Fruit fly (Drosophila melanogaster) whole organism, embryonic: Measurements from ENCODE around the gene Pax.

Experiments used
- C15 ChIP-seq: fragments of 200-800 bp; sonication (Bioruptor generic); IDR thresholded peaks from 3 replicates; pipeline ENCODE4 v1.3.6; 2022; ENCODE audit warnings: missing biosample characterization, missing genetic modification characterization
- CG10565 ChIP-seq: fragments of 200-800 bp; sonication (Bioruptor generic); optimal IDR thresholded peaks from 3 replicates; lab custom pipeline; 2016; ENCODE audit warnings: missing biosample characterization, mild to moderate bottlenecking, missing genetic modification characterization
- CG11085 ChIP-seq: fragments of 200-800 bp; sonication (Bioruptor generic); IDR thresholded peaks from 2 replicates; pipeline ENCODE4 v1.3.6; 2022; ENCODE audit warnings: missing biosample characterization, missing genetic modification characterization
- CG11398 ChIP-seq: fragments of 200-800 bp; sonication (Bioruptor generic); optimal IDR thresholded peaks from 2 replicates; lab custom pipeline; 2016; ENCODE audit warnings: missing biosample characterization, missing genetic modification characterization
- CG11504 ChIP-seq: fragments of 200-800 bp; sonication (Bioruptor generic); optimal IDR thresholded peaks from 3 replicates; lab custom pipeline; 2019; ENCODE audit warnings: missing biosample characterization, mild to moderate bottlenecking, missing genetic modification characterization, moderate library complexity
- CG11695 ChIP-seq: fragments of 200-800 bp; sonication (Bioruptor generic); IDR thresholded peaks from 3 replicates; pipeline ENCODE4 v1.3.6; 2022; ENCODE audit warnings: missing biosample characterization, missing genetic modification characterization
- CG12769 ChIP-seq: fragments of 200-800 bp; sonication (Bioruptor generic); optimal IDR thresholded peaks from 2 replicates; lab custom pipeline; 2019; ENCODE audit warnings: missing biosample characterization, mild to moderate bottlenecking, missing genetic modification characterization, moderate library complexity
- CG1529 ChIP-seq: fragments of 200-800 bp; sonication (Bioruptor generic); optimal IDR thresholded peaks from 3 replicates; lab custom pipeline; 2018; ENCODE audit warnings: missing biosample characterization, missing genetic modification characterization
- CG17568 ChIP-seq: fragments of 200-800 bp; sonication (Bioruptor generic); optimal IDR thresholded peaks from 2 replicates; lab custom pipeline; 2018; ENCODE audit warnings: missing biosample characterization, mild to moderate bottlenecking, missing genetic modification characterization, moderate library complexity
- CG17912 ChIP-seq: fragments of 200-800 bp; sonication (Bioruptor generic); optimal IDR thresholded peaks from 2 replicates; lab custom pipeline; 2018; ENCODE audit warnings: missing biosample characterization, mild to moderate bottlenecking, missing genetic modification characterization
- CG31224 ChIP-seq: fragments of 200-800 bp; sonication (Bioruptor generic); IDR thresholded peaks from 2 replicates; pipeline ENCODE4 v1.3.6; 2022; ENCODE audit warnings: missing biosample characterization, missing genetic modification characterization
- CG31365 ChIP-seq: fragments of 200-800 bp; sonication (Bioruptor generic); optimal IDR thresholded peaks from 2 replicates; lab custom pipeline; 2018; ENCODE audit warnings: missing biosample characterization, mild to moderate bottlenecking, missing genetic modification characterization
- CG33213 ChIP-seq: fragments of 200-800 bp; sonication (Bioruptor generic); optimal IDR thresholded peaks from 3 replicates; lab custom pipeline; 2016; ENCODE audit warnings: missing biosample characterization, missing genetic modification characterization
- CG34224 ChIP-seq: fragments of 200-800 bp; sonication (Bioruptor generic); IDR thresholded peaks from 3 replicates; pipeline ENCODE4 v1.3.6; 2022; ENCODE audit warnings: missing biosample characterization, missing genetic modification characterization; ENCODE audit not compliant: partially characterized antibody
- CG3995 ChIP-seq: fragments of 200-800 bp; sonication (Bioruptor generic); optimal IDR thresholded peaks from 3 replicates; lab custom pipeline; 2016; ENCODE audit warnings: missing biosample characterization, missing genetic modification characterization
- CG4424 ChIP-seq: fragments of 200-800 bp; sonication (Bioruptor generic); optimal IDR thresholded peaks from 3 replicates; lab custom pipeline; 2016; ENCODE audit warnings: missing biosample characterization, missing genetic modification characterization
- CG4820 ChIP-seq: fragments of 200-800 bp; sonication (Bioruptor generic); optimal IDR thresholded peaks from 3 replicates; lab custom pipeline; 2016; ENCODE audit warnings: missing biosample characterization, missing genetic modification characterization
- CG4854 ChIP-seq: fragments of 200-800 bp; sonication (Bioruptor generic); optimal IDR thresholded peaks from 2 replicates; lab custom pipeline; 2016; ENCODE audit warnings: missing biosample characterization, missing genetic modification characterization, inconsistent platforms
- CG6689 ChIP-seq: fragments of 200-800 bp; sonication (Bioruptor generic); IDR thresholded peaks from 2 replicates; pipeline ENCODE4 v1.3.6; 2022; ENCODE audit warnings: missing biosample characterization, missing genetic modification characterization
- CG7372 ChIP-seq: fragments of 200-800 bp; sonication (Bioruptor generic); IDR thresholded peaks from 2 replicates; pipeline ENCODE4 v1.3.6; 2022; ENCODE audit warnings: missing biosample characterization, missing genetic modification characterization
- CG7928 ChIP-seq: fragments of 200-800 bp; sonication (Bioruptor generic); optimal IDR thresholded peaks from 2 replicates; lab custom pipeline; 2017; ENCODE audit warnings: missing biosample characterization, mild to moderate bottlenecking, missing genetic modification characterization
- CG9215 ChIP-seq: fragments of 200-800 bp; sonication (Bioruptor generic); IDR thresholded peaks from 2 replicates; pipeline ENCODE4 v1.3.6; 2022; ENCODE audit warnings: missing biosample characterization, missing genetic modification characterization
- CG9727 ChIP-seq: fragments of 200-800 bp; sonication (Bioruptor generic); optimal IDR thresholded peaks from 3 replicates; lab custom pipeline; 2017; ENCODE audit warnings: missing biosample characterization, mild to moderate bottlenecking, missing genetic modification characterization
- CTCF ChIP-seq: fragments of 200-800 bp; sonication (Bioruptor generic); optimal IDR thresholded peaks from 2 replicates; lab custom pipeline; 2017; ENCODE audit warnings: missing biosample characterization, mild to moderate bottlenecking, missing genetic modification characterization, moderate library complexity
- D ChIP-seq, 2 experiments: fragments of 200-800 bp in 1 of 2; fragments of >200 bp in 1 of 2; sonication (Bioruptor generic) in 1 of 2; optimal IDR thresholded peaks; 2 replicates in 1 of 2; 3 replicates in 1 of 2; lab custom pipeline; 2017; ENCODE audit warnings: mild to moderate bottlenecking in 1 of 2, missing biosample characterization in 1 of 2, missing genetic modification characterization in 1 of 2, missing genetic modification reagents in 1 of 2
- Dbx ChIP-seq: fragments of 200-800 bp; sonication (Bioruptor generic); IDR thresholded peaks from 3 replicates; pipeline ENCODE4 v1.3.6; 2022; ENCODE audit warnings: missing biosample characterization, missing genetic modification characterization
- Dll ChIP-seq: fragments of 200-800 bp; sonication (Bioruptor generic); IDR thresholded peaks from 4 replicates; pipeline ENCODE4 v1.3.6; 2022; ENCODE audit warnings: missing biosample characterization, missing genetic modification characterization; ENCODE audit not compliant: partially characterized antibody
- HLH54F ChIP-seq: fragments of 200-800 bp; sonication (Bioruptor generic); optimal IDR thresholded peaks from 3 replicates; lab custom pipeline; 2016; ENCODE audit warnings: missing biosample characterization, missing genetic modification characterization
- HmgD ChIP-seq: fragments of 200-800 bp; sonication (Bioruptor generic); optimal IDR thresholded peaks from 3 replicates; lab custom pipeline; 2016; ENCODE audit warnings: missing biosample characterization, missing genetic modification characterization
- NC2β ChIP-seq: fragments of 200-800 bp; sonication (Bioruptor generic); optimal IDR thresholded peaks from 2 replicates; lab custom pipeline; 2016; ENCODE audit warnings: missing biosample characterization, missing genetic modification characterization
- Poxn ChIP-seq: fragments of 200-800 bp; sonication (Bioruptor generic); IDR thresholded peaks from 2 replicates; pipeline ENCODE4 v1.3.6; 2022; ENCODE audit warnings: missing biosample characterization, missing genetic modification characterization
- Xrp1 ChIP-seq: fragments of 200-800 bp; sonication (Bioruptor generic); IDR thresholded peaks from 2 replicates; pipeline ENCODE4 v1.3.6; 2022; ENCODE audit warnings: missing biosample characterization, missing genetic modification characterization
- YL-1 ChIP-seq: fragments of 200-800 bp; sonication (Bioruptor generic); optimal IDR thresholded peaks from 3 replicates; lab custom pipeline; 2017; ENCODE audit warnings: missing biosample characterization, mild to moderate bottlenecking, missing genetic modification characterization
- ac ChIP-seq: fragments of 200-800 bp; sonication (Bioruptor generic); optimal IDR thresholded peaks from 3 replicates; lab custom pipeline; 2017; ENCODE audit warnings: missing biosample characterization, mild to moderate bottlenecking, missing genetic modification characterization
- aop ChIP-seq: fragments of 200-800 bp; sonication (Bioruptor generic); IDR thresholded peaks from 2 replicates; pipeline ENCODE4 v1.3.6; 2022; ENCODE audit warnings: missing biosample characterization, missing genetic modification characterization
- bab2 ChIP-seq: fragments of 200-800 bp; sonication (Bioruptor generic); optimal IDR thresholded peaks from 2 replicates; lab custom pipeline; 2016; ENCODE audit warnings: missing biosample characterization, missing genetic modification characterization
- crc ChIP-seq: fragments of 200-800 bp; sonication (Bioruptor generic); optimal IDR thresholded peaks from 2 replicates; lab custom pipeline; 2016; ENCODE audit warnings: missing biosample characterization, missing genetic modification characterization
- dan ChIP-seq: fragments of 200-800 bp; sonication (Bioruptor generic); IDR thresholded peaks from 2 replicates; pipeline ENCODE4 v1.3.6; 2022; ENCODE audit warnings: missing biosample characterization, missing genetic modification characterization
- fd64A ChIP-seq: fragments of 200-800 bp; sonication (Bioruptor generic); optimal IDR thresholded peaks from 3 replicates; lab custom pipeline; 2018; ENCODE audit warnings: missing biosample characterization, mild to moderate bottlenecking, missing genetic modification characterization
- gcm2 ChIP-seq: fragments of 200-800 bp; sonication (Bioruptor generic); optimal IDR thresholded peaks from 2 replicates; lab custom pipeline; 2016; ENCODE audit warnings: missing biosample characterization, missing genetic modification characterization
- gfzf ChIP-seq: fragments of 200-800 bp; sonication (Bioruptor generic); optimal IDR thresholded peaks from 2 replicates; lab custom pipeline; 2016; ENCODE audit warnings: missing biosample characterization, mild to moderate bottlenecking, missing genetic modification characterization, moderate library complexity
- grn ChIP-seq: fragments of 200-800 bp; sonication (Bioruptor generic); optimal IDR thresholded peaks from 3 replicates; lab custom pipeline; 2017; ENCODE audit warnings: missing biosample characterization, missing genetic modification characterization
- gsb ChIP-seq: fragments of 200-800 bp; sonication (Bioruptor generic); IDR thresholded peaks from 2 replicates; pipeline ENCODE4 v1.3.6; 2022; ENCODE audit warnings: missing biosample characterization, missing genetic modification characterization
- gt ChIP-seq: fragments of 200-800 bp; sonication (Bioruptor generic); IDR thresholded peaks from 2 replicates; pipeline ENCODE4 v1.3.6; 2022; ENCODE audit warnings: missing biosample characterization, missing genetic modification characterization
- inv ChIP-seq: fragments of 200-800 bp; sonication (Bioruptor generic); IDR thresholded peaks from 2 replicates; pipeline ENCODE4 v1.3.6; 2022; ENCODE audit warnings: missing biosample characterization, missing genetic modification characterization; ENCODE audit not compliant: partially characterized antibody
- kah ChIP-seq: fragments of 200-800 bp; sonication (Bioruptor generic); optimal IDR thresholded peaks from 2 replicates; lab custom pipeline; 2018; ENCODE audit warnings: missing biosample characterization, mild to moderate bottlenecking, missing genetic modification characterization
- slbo ChIP-seq: fragments of 200-800 bp; sonication (Bioruptor generic); IDR thresholded peaks from 2 replicates; pipeline ENCODE4 v1.3.6; 2022; ENCODE audit warnings: missing biosample characterization, missing genetic modification characterization
- ssp ChIP-seq: fragments of 200-800 bp; sonication (Bioruptor generic); IDR thresholded peaks from 2 replicates; pipeline ENCODE4 v1.3.6; 2022; ENCODE audit warnings: missing biosample characterization, missing genetic modification characterization
- ttk ChIP-seq: fragments of 200-800 bp; sonication (Bioruptor generic); IDR thresholded peaks from 2 replicates; pipeline ENCODE4 v2.1.2; 2022; ENCODE audit warnings: missing biosample characterization, missing genetic modification characterization

Gene Pax

dm6 chr2L:19416602-19417497, 9.5 kb downstream of the Pax start, which contains the start of gene Lectin-galC1 (continued):
- TF ChIP-seq Dll, result no peak
- TF ChIP-seq CG4854 (GFP tag; lab: Kevin White, UChicago), result peak; percentile 80
- no peak; the same call in 1 of the 2 replicates for TF ChIP-seq ssp (GFP tag; lab: Robert Waterston, UW)
- peak; percentile 63; the same call in 1 of the 2 replicates for TF ChIP-seq aop (GFP tag; lab: Robert Waterston, UW)
- peak; percentile 84 for TF ChIP-seq gcm2 (GFP tag; lab: Kevin White, UChicago)
- TF ChIP-seq ac, result peak; percentile 72
- TF ChIP-seq gsb (GFP tag; lab: Robert Waterston, UW), result peak; percentile 65
- TF ChIP-seq CG31365 (tag; lab: Kevin White, UChicago), result peak; percentile 52
- TF ChIP-seq CG11695 (GFP tag; lab: Robert Waterston, UW), result peak; percentile 82
- peak; percentile 30 for TF ChIP-seq HmgD (GFP tag; lab: Kevin White, UChicago)
- peak; percentile 85 for TF ChIP-seq ttk (GFP tag; lab: Robert Waterston, UW)
- peak; percentile 86 for TF ChIP-seq CG6689 (GFP tag; lab: Robert Waterston, UW)
- TF ChIP-seq CG9727 (GFP tag; lab: Kevin White, UChicago), result peak; percentile 87
- TF ChIP-seq bab2 (GFP tag; lab: Kevin White, UChicago), result peak; percentile 86
- TF ChIP-seq kah (GFP tag; lab: Kevin White, UChicago), result peak; percentile 69
- TF ChIP-seq Xrp1 (GFP tag; lab: Robert Waterston, UW), result peak; percentile 92
- peak; percentile 83 for TF ChIP-seq CG11398 (GFP tag; lab: Kevin White, UChicago)
- 0 out of 2 replicates have a peak, but pooled peaks have one; percentile 43 for TF ChIP-seq Poxn (GFP tag; lab: Robert Waterston, UW)
- TF ChIP-seq gt (GFP tag; lab: Robert Waterston, UW), result peak; percentile 54; the same call in 1 of the 2 replicates
- TF ChIP-seq CG17568 (GFP tag; lab: Kevin White, UChicago), result peak; percentile 85
- peak; percentile 72 for TF ChIP-seq crc (GFP tag; lab: Kevin White, UChicago)
- peak; percentile 65; the same call in 1 of the 2 replicates for TF ChIP-seq dan (GFP tag; lab: Robert Waterston, UW)
- no peak for TF ChIP-seq CG34224 (GFP tag; lab: Robert Waterston, UW)
- TF ChIP-seq CG4820, result peak; percentile 90
- TF ChIP-seq CG31224 (GFP tag; lab: Robert Waterston, UW), result peak; percentile 72
- peak; percentile 54 for TF ChIP-seq CTCF (GFP tag; lab: Kevin White, UChicago)
- TF ChIP-seq YL-1 (GFP tag; lab: Kevin White, UChicago), result peak; percentile 70
- peak; percentile 40 for TF ChIP-seq grn (GFP tag; lab: Kevin White, UChicago)
- TF ChIP-seq CG17912 (GFP tag; lab: Kevin White, UChicago), result peak; percentile 29
- TF ChIP-seq CG9215 (GFP tag; lab: Robert Waterston, UW), result no peak
- peak; percentile 69 for TF ChIP-seq CG7372 (GFP tag; lab: Robert Waterston, UW)
- peak; percentile 78 for TF ChIP-seq HLH54F (GFP tag; lab: Kevin White, UChicago)
- no peak for TF ChIP-seq gfzf (GFP tag; lab: Kevin White, UChicago)
- TF ChIP-seq NC2β (GFP tag; lab: Kevin White, UChicago), result peak; percentile 90
- peak; percentile 73 for TF ChIP-seq CG12769 (tag; lab: Kevin White, UChicago)
- TF ChIP-seq C15 (GFP tag; lab: Robert Waterston, UW), result peak; percentile 36; the same call in 1 of the 3 replicates
- TF ChIP-seq inv (GFP tag; lab: Robert Waterston, UW), result no peak
- peak; percentile 66; the same call in 1 of the 3 replicates for TF ChIP-seq Dbx (GFP tag; lab: Robert Waterston, UW)
- peak; percentile 86 for TF ChIP-seq CG1529 (GFP tag; lab: Kevin White, UChicago)
- TF ChIP-seq CG10565 (GFP tag; lab: Kevin White, UChicago), result peak; percentile 79
- peak; percentile 30 for TF ChIP-seq CG7928 (GFP tag; lab: Kevin White, UChicago)
- TF ChIP-seq CG11504 (tag; lab: Kevin White, UChicago), result peak; percentile 86
- peak; percentile 87 for TF ChIP-seq slbo
- TF ChIP-seq D (optimal IDR thresholded peaks at IDR 0.05; lab: Kevin White, UChicago), result no peak
- TF ChIP-seq D (GFP tag; optimal IDR thresholded peaks at IDR 0.05; lab: Kevin White, UChicago), result peak; percentile 87
- TF ChIP-seq CG3995 (GFP tag; lab: Kevin White, UChicago), result peak; percentile 0
- peak; percentile 88 for TF ChIP-seq CG4424 (GFP tag; lab: Kevin White, UChicago)
- TF ChIP-seq fd64A (GFP tag; lab: Kevin White, UChicago), result peak; percentile 87
- TF ChIP-seq CG11085 (GFP tag; lab: Robert Waterston, UW), result 0 out of 2 replicates have a peak, but pooled peaks have one; percentile 41
- TF ChIP-seq CG33213 (GFP tag; lab: Kevin White, UChicago), result peak; percentile 78
